Worm (Caenorhabditis elegans): ENCODE measurements around the gene K11C4.2.

ce11 chrV:6928938-6929337, 34.1 kb downstream of the K11C4.2 start, which contains the start of gene unc-68:
- TF ChIP-seq nhr-232 (tag; optimal IDR thresholded peaks at IDR 0.05) (no peak), unc-3 (GFP tag; conservative IDR thresholded peaks at IDR 0.05) (no peak), unc-3 (tag; optimal IDR thresholded peaks at IDR 0.05) (no peak), ceh-9 (tag; optimal IDR thresholded peaks at IDR 0.05) (no peak), pag-3 (tag; optimal IDR thresholded peaks at IDR 0.05; ENCODE audit: borderline replicate concordance) (no peak), pax-1 (tag; optimal IDR thresholded peaks at IDR 0.05) (no peak), nfya-1 (tag; optimal IDR thresholded peaks at IDR 0.05) (no peak), pha-4 (tag; optimal IDR thresholded peaks at IDR 0.05) (no peak), ama-1 (optimal IDR thresholded peaks at IDR 0.05) (no peak), madf-2 (tag; optimal IDR thresholded peaks at IDR 0.05) (no peak), npax-4 (tag; optimal IDR thresholded peaks at IDR 0.05) (no peak), hlh-6 (tag; optimal IDR thresholded peaks at IDR 0.05) (no peak), ceh-2 (tag; optimal IDR thresholded peaks at IDR 0.05) (no peak), ceh-31 (tag; optimal IDR thresholded peaks at IDR 0.05) (no peak)
